Worm (Caenorhabditis elegans) whole organism, L1 larva: ENCODE data around the gene his-35.

Source experiments
- C16A3.4 ChIP-seq: fragments of 150-350 bp; optimal IDR thresholded peaks from 2 replicates; lab custom pipeline; 2014; ENCODE audit warnings: missing biosample characterization, missing genetic modification characterization
- Y116A8C.19 ChIP-seq: sonication (generic microtip); optimal IDR thresholded peaks from 2 replicates; lab custom pipeline; 2016; ENCODE audit warnings: missing compliant biosample characterization, missing genetic modification characterization, borderline replicate concordance
- aly-2 ChIP-seq: fragments of 150-350 bp; optimal IDR thresholded peaks from 2 replicates; lab custom pipeline; 2014; ENCODE audit warnings: missing biosample characterization, missing genetic modification characterization
- ama-1 ChIP-seq: fragments of 150-350 bp; optimal IDR thresholded peaks from 2 replicates; lab custom pipeline; 2014
- blmp-1 ChIP-seq: fragments of 150-350 bp; optimal IDR thresholded peaks from 2 replicates; lab custom pipeline; 2014; ENCODE audit warnings: missing biosample characterization, missing genetic modification characterization
- ceh-82 ChIP-seq, 3 experiments: fragments of 150-350 bp in 1 of 3; sonication (generic microtip) in 2 of 3; optimal IDR thresholded peaks; 2 replicates each; lab custom pipeline; 2014 to 2017; ENCODE audit warnings: missing biosample characterization in 3 of 3, missing genetic modification characterization in 3 of 3
- ceh-88 ChIP-seq: fragments of 200-800 bp; sonication (Bioruptor generic); IDR thresholded peaks from 2 replicates; pipeline ENCODE4 v1.3.6; 2022; ENCODE audit warnings: missing genetic modification characterization, missing compliant biosample characterization
- dpl-1 ChIP-seq, 3 experiments: fragments of 150-350 bp in 2 of 3; sonication (generic microtip) in 1 of 3; optimal IDR thresholded peaks; 2 replicates each; lab custom pipeline; 2014 to 2017; ENCODE audit warnings: missing biosample characterization in 3 of 3, missing genetic modification characterization in 3 of 3, missing genetic modification reagents in 3 of 3
- efl-1 ChIP-seq, 4 experiments: fragments of 150-350 bp; optimal IDR thresholded peaks in 3 of 4; peaks in 1 of 4; 1 replicate in 1 of 4; 2 replicates in 3 of 4; lab custom pipeline; 2014; ENCODE audit warnings: missing biosample characterization in 2 of 4, missing genetic modification characterization in 2 of 4, missing genetic modification reagents in 2 of 4
- egl-13 ChIP-seq: sonication (generic microtip); optimal IDR thresholded peaks from 2 replicates; lab custom pipeline; 2016; ENCODE audit warnings: missing genotype, missing genetic modification reagents, missing genetic modification characterization, missing compliant biosample characterization
- elt-2 ChIP-seq: sonication (generic microtip); optimal IDR thresholded peaks from 2 replicates; lab custom pipeline; 2016; ENCODE audit warnings: missing genetic modification characterization, mild to moderate bottlenecking, inconsistent platforms, missing compliant biosample characterization, missing genetic modification reagents
- elt-3 ChIP-seq, 6 experiments: fragments of 150-350 bp in 1 of 6; sonication (generic microtip); optimal IDR thresholded peaks; 2 replicates each; lab custom pipeline; 2017 to 2018; ENCODE audit warnings: missing biosample characterization in 6 of 6, missing genetic modification characterization in 6 of 6, inconsistent platforms in 1 of 6
- fkh-10 ChIP-seq: sonication (generic microtip); optimal IDR thresholded peaks from 2 replicates; lab custom pipeline; 2017; ENCODE audit warnings: missing biosample characterization, missing genetic modification reagents, missing genetic modification characterization
- fkh-8 ChIP-seq: sonication (generic microtip); optimal IDR thresholded peaks from 2 replicates; lab custom pipeline; 2016; ENCODE audit warnings: mild to moderate bottlenecking, missing genetic modification characterization, missing compliant biosample characterization
- fos-1 ChIP-seq: fragments of 150-350 bp; optimal IDR thresholded peaks from 2 replicates; lab custom pipeline; 2014; ENCODE audit warnings: missing biosample characterization, missing genetic modification characterization
- hlh-17 ChIP-seq: fragments of 200-800 bp; sonication (Bioruptor generic); optimal IDR thresholded peaks from 2 replicates; lab custom pipeline; 2018; ENCODE audit warnings: missing genetic modification characterization, mild to moderate bottlenecking, missing compliant biosample characterization, moderate library complexity, borderline replicate concordance
- hpl-2 ChIP-seq: fragments of 150-350 bp; optimal IDR thresholded peaks from 2 replicates; lab custom pipeline; 2014; ENCODE audit warnings: missing biosample characterization, missing genetic modification reagents, missing genetic modification characterization
- jun-1 ChIP-seq: fragments of 150-350 bp; optimal IDR thresholded peaks from 2 replicates; lab custom pipeline; 2014; ENCODE audit warnings: missing biosample characterization, missing genetic modification reagents, missing genetic modification characterization
- lin-14 ChIP-seq: fragments of 200-800 bp; sonication (Bioruptor generic); optimal IDR thresholded peaks from 2 replicates; lab custom pipeline; 2018; ENCODE audit warnings: mild to moderate bottlenecking, missing genetic modification characterization, moderate library complexity, missing compliant biosample characterization
- lin-35 ChIP-seq, 2 experiments: fragments of 150-350 bp; optimal IDR thresholded peaks; 2 replicates each; lab custom pipeline; 2014; ENCODE audit warnings: missing biosample characterization in 2 of 2, missing genetic modification characterization in 2 of 2, missing genetic modification reagents in 2 of 2
- lir-3 ChIP-seq: sonication (generic microtip); optimal IDR thresholded peaks from 2 replicates; lab custom pipeline; 2016; ENCODE audit warnings: mild to moderate bottlenecking, missing genetic modification characterization, moderate library complexity, missing compliant biosample characterization; ENCODE audit not compliant: poor library complexity
- lsy-2 ChIP-seq, 2 experiments: fragments of 150-350 bp; optimal IDR thresholded peaks; 2 replicates each; lab custom pipeline; 2014; ENCODE audit warnings: missing biosample characterization in 2 of 2, missing genetic modification characterization in 2 of 2
- mdl-1 ChIP-seq, 2 experiments: fragments of 150-350 bp; optimal IDR thresholded peaks; 2 replicates each; lab custom pipeline; 2014 to 2017; ENCODE audit warnings: missing biosample characterization in 2 of 2, missing genetic modification characterization in 2 of 2, inconsistent platforms in 1 of 2
- mef-2 ChIP-seq: fragments of 150-350 bp; optimal IDR thresholded peaks from 2 replicates; lab custom pipeline; 2014; ENCODE audit warnings: missing biosample characterization, missing genetic modification characterization
- mep-1 ChIP-seq: fragments of 150-350 bp; optimal IDR thresholded peaks from 2 replicates; lab custom pipeline; 2014; ENCODE audit warnings: missing biosample characterization, missing genetic modification characterization
- nhr-19 ChIP-seq: fragments of 200-800 bp; sonication (Bioruptor generic); conservative IDR thresholded peaks from 2 replicates; pipeline ENCODE4 v1.3.6; 2022; ENCODE audit warnings: missing genetic modification characterization, missing compliant biosample characterization
- nhr-47 ChIP-seq: sonication (generic microtip); optimal IDR thresholded peaks from 2 replicates; lab custom pipeline; 2016; ENCODE audit warnings: mild to moderate bottlenecking, missing genetic modification characterization, moderate library complexity, missing compliant biosample characterization
- nhr-76 ChIP-seq: sonication (generic microtip); optimal IDR thresholded peaks from 2 replicates; lab custom pipeline; 2017; ENCODE audit warnings: missing biosample characterization, missing genetic modification characterization
- nhr-77 ChIP-seq: fragments of 150-350 bp; optimal IDR thresholded peaks from 2 replicates; lab custom pipeline; 2014; ENCODE audit warnings: missing biosample characterization, missing genetic modification characterization
- nhr-84 ChIP-seq: sonication (generic microtip); optimal IDR thresholded peaks from 2 replicates; lab custom pipeline; 2017; ENCODE audit warnings: missing biosample characterization, missing genetic modification characterization
- nhr-85 ChIP-seq: sonication (generic microtip); peaks from one replicate; lab custom pipeline; 2016; ENCODE audit warnings: missing genetic modification characterization, inconsistent platforms, missing compliant biosample characterization
- nhr-90 ChIP-seq: sonication (generic microtip); optimal IDR thresholded peaks from 2 replicates; lab custom pipeline; 2016; ENCODE audit warnings: mild to moderate bottlenecking, missing genetic modification characterization, missing compliant biosample characterization; ENCODE audit not compliant: poor library complexity
- pax-3 ChIP-seq: fragments of 200-800 bp; sonication (Bioruptor generic); optimal IDR thresholded peaks from 2 replicates; lab custom pipeline; 2018; ENCODE audit warnings: mild to moderate bottlenecking, missing genetic modification characterization, moderate library complexity, missing compliant biosample characterization
- rnt-1 ChIP-seq: sonication (generic microtip); optimal IDR thresholded peaks from 2 replicates; lab custom pipeline; 2016; ENCODE audit warnings: mild to moderate bottlenecking, missing genetic modification characterization, moderate library complexity, missing compliant biosample characterization
- snpc-4 ChIP-seq: fragments of 150-350 bp; optimal IDR thresholded peaks from 2 replicates; lab custom pipeline; 2014; ENCODE audit warnings: missing biosample characterization, missing genetic modification characterization
- sup-37 ChIP-seq: fragments of 200-800 bp; sonication (Bioruptor generic); optimal IDR thresholded peaks from 2 replicates; lab custom pipeline; 2018; ENCODE audit warnings: mild to moderate bottlenecking, missing genetic modification characterization, missing compliant biosample characterization
- swsn-7 ChIP-seq: sonication (generic microtip); optimal IDR thresholded peaks from 2 replicates; lab custom pipeline; 2016; ENCODE audit warnings: missing genetic modification characterization, missing compliant biosample characterization
- tlp-1 ChIP-seq: fragments of 150-350 bp; optimal IDR thresholded peaks from 2 replicates; lab custom pipeline; 2014; ENCODE audit warnings: missing biosample characterization, missing genetic modification characterization
- unc-130 ChIP-seq: fragments of 150-350 bp; optimal IDR thresholded peaks from 2 replicates; lab custom pipeline; 2017; ENCODE audit warnings: missing biosample characterization, missing genetic modification characterization, inconsistent platforms
- unc-30 ChIP-seq: sonication (generic microtip); optimal IDR thresholded peaks from 2 replicates; lab custom pipeline; 2017; ENCODE audit warnings: missing biosample characterization, missing genetic modification characterization
- vab-15 ChIP-seq: sonication (generic microtip); optimal IDR thresholded peaks from 2 replicates; lab custom pipeline; 2017; ENCODE audit warnings: missing genotype, mild to moderate bottlenecking, missing genetic modification characterization, missing compliant biosample characterization
- xbp-1 ChIP-seq: sonication (generic microtip); optimal IDR thresholded peaks from 2 replicates; lab custom pipeline; 2016; ENCODE audit warnings: missing genetic modification characterization, missing compliant biosample characterization
- zag-1 ChIP-seq: fragments of 150-350 bp; optimal IDR thresholded peaks from 2 replicates; lab custom pipeline; 2014; ENCODE audit warnings: missing biosample characterization, missing genetic modification characterization
- zip-4 ChIP-seq: fragments of 200-800 bp; sonication (Bioruptor generic); optimal IDR thresholded peaks from 2 replicates; lab custom pipeline; 2018; ENCODE audit warnings: mild to moderate bottlenecking, missing genetic modification characterization, moderate library complexity, missing compliant biosample characterization
- ztf-11 ChIP-seq, 2 experiments: sonication (generic microtip); optimal IDR thresholded peaks; 2 replicates each; lab custom pipeline; 2016 to 2017; ENCODE audit warnings: missing genetic modification characterization in 2 of 2, missing biosample characterization in 1 of 2, missing compliant biosample characterization in 1 of 2

The his-35 gene

ce11 chrV:9524099-9524498 is 21.0 kb downstream of the his-35 start, which contains the start of gene C50F4.9:
Gene C50F4.9, minus strand, starts transcription at chrV:9524199.
- no peak for TF ChIP-seq xbp-1
- TF ChIP-seq, all 84 proteins: peak for 0

- no peak for TF ChIP-seq fkh-10 (GFP tag; lab: Kevin White, UChicago)
- no peak for TF ChIP-seq zip-4 (GFP tag; lab: Kevin White, UChicago)
- no peak for TF ChIP-seq sup-37
- TF ChIP-seq nhr-84 (tag; lab: Kevin White, UChicago) = no peak
- no peak for TF ChIP-seq ama-1 (lab: Kevin White, UChicago)
- TF ChIP-seq efl-1 (optimal IDR thresholded peaks at IDR 0.05; lab: Kevin White, UChicago) = no peak
- TF ChIP-seq efl-1 (GFP tag; optimal IDR thresholded peaks at IDR 0.05 in 1 of 2; lab: Kevin White, UChicago) = peak in 1 of 2 experiments; percentile 52
- no peak for TF ChIP-seq zag-1 (tag; lab: Kevin White, UChicago)
- no peak for TF ChIP-seq swsn-7 (tag; lab: Kevin White, UChicago)
Observed at ce11 chrV:9521697-9522096, 23.4 kb downstream of the his-35 start.

- no peak for TF ChIP-seq pax-3
- TF ChIP-seq dpl-1 (GFP tag; optimal IDR thresholded peaks at IDR 0.05; lab: Kevin White, UChicago) = no peak
- no peak for TF ChIP-seq lin-35 (GFP tag; optimal IDR thresholded peaks at IDR 0.05; lab: Kevin White, UChicago)
- no peak for TF ChIP-seq nhr-19 (GFP tag; lab: Robert Waterston, UW)
- TF ChIP-seq elt-3 (tag; optimal IDR thresholded peaks at IDR 0.05; lab: Kevin White, UChicago) = peak in 1 of 6 experiments; percentile 49
- no peak for TF ChIP-seq hlh-17 (GFP tag; lab: Kevin White, UChicago)
- no peak for TF ChIP-seq unc-30 (tag; lab: Kevin White, UChicago)
- no peak for TF ChIP-seq mef-2 (tag; lab: Kevin White, UChicago)
- peak; percentile 89 for TF ChIP-seq blmp-1 (tag; lab: Kevin White, UChicago)
- TF ChIP-seq fkh-8 (tag; lab: Kevin White, UChicago) = no peak
- no peak for TF ChIP-seq lsy-2 (tag; optimal IDR thresholded peaks at IDR 0.05; lab: Kevin White, UChicago)
- no peak for TF ChIP-seq mep-1
- TF ChIP-seq elt-2 = no peak
- TF ChIP-seq swsn-7 (tag; lab: Kevin White, UChicago) = no peak
- TF ChIP-seq tlp-1 (tag; lab: Kevin White, UChicago) = no peak
- TF ChIP-seq jun-1 (tag; lab: Kevin White, UChicago) = no peak
- TF ChIP-seq Y116A8C.19 (tag; lab: Kevin White, UChicago) = no peak
- no peak for TF ChIP-seq lir-3 (tag; lab: Kevin White, UChicago)
- no peak for TF ChIP-seq mdl-1 (tag; optimal IDR thresholded peaks at IDR 0.05; lab: Kevin White, UChicago)
- TF ChIP-seq C16A3.4 (tag; lab: Kevin White, UChicago) = no peak
- peak; percentile 67 for TF ChIP-seq nhr-85
- TF ChIP-seq nhr-76 (tag; lab: Kevin White, UChicago) = no peak
- TF ChIP-seq rnt-1 (tag; lab: Kevin White, UChicago) = no peak
- no peak for TF ChIP-seq sup-37
- no peak for TF ChIP-seq aly-2 (tag; lab: Kevin White, UChicago)
- peak; percentile 2 for TF ChIP-seq lin-14 (GFP tag; lab: Kevin White, UChicago)
- TF ChIP-seq egl-13 (tag; lab: Kevin White, UChicago) = no peak
- TF ChIP-seq ztf-11 (tag; optimal IDR thresholded peaks at IDR 0.05; lab: Kevin White, UChicago) = no peak
- no peak for TF ChIP-seq fkh-10 (GFP tag; lab: Kevin White, UChicago)
Observed at ce11 chrV:9518832-9519231, 26.3 kb downstream of the his-35 start, which contains the start of gene C50F4.8. Gene C50F4.8, minus strand, starts transcription at chrV:9518859.

DNA sequence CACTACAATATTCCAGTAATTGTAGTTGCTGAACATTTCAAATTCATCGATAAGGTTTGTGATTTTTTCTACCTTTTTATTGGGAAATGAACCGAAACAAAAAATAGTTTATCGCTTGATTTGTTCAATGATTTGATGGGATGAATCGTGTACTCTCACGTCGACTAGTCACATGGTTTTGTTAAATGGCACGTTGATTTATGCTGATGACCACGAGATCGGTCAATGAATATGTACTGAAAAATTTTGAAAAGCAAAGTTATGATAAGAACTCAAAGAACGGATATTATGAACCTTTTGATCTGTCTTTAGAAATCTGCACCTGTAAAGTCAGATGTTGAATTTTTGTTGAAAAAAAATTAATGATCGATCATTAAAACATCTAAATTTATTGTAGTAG is 28.8 kb downstream of the his-35 start:
- TF ChIP-seq vab-15 (tag; lab: Kevin White, UChicago) (peak; percentile 23), mep-1 (peak; percentile 56), nhr-90 (tag; lab: Kevin White, UChicago) (peak; percentile 87), xbp-1 (peak; percentile 32), nhr-47 (tag; lab: Kevin White, UChicago) (peak; percentile 69), hpl-2 (peak; percentile 77), lin-14 (GFP tag; lab: Kevin White, UChicago) (peak; percentile 85), elt-2 (peak; percentile 78), efl-1 (optimal IDR thresholded peaks at IDR 0.05; lab: Kevin White, UChicago) (peak in 1 of 2 experiments; percentile 21), efl-1 (GFP tag; optimal IDR thresholded peaks at IDR 0.05 in 1 of 2; lab: Kevin White, UChicago) (peak in 1 of 2 experiments; percentile 90), fos-1 (tag; lab: Kevin White, UChicago) (no peak), unc-130 (peak; percentile 93), blmp-1 (tag; lab: Kevin White, UChicago) (peak; percentile 85), lsy-2 (tag; optimal IDR thresholded peaks at IDR 0.05; lab: Kevin White, UChicago) (peak; percentile 15 to 60), snpc-4 (tag; lab: Kevin White, UChicago) (no peak), nhr-77 (no peak), hlh-17 (GFP tag; lab: Kevin White, UChicago) (no peak), ceh-88 (GFP tag; lab: Robert Waterston, UW) (0 out of 2 replicates have a peak, but pooled peaks have one; percentile 35), ceh-82 (tag; optimal IDR thresholded peaks at IDR 0.05; lab: Kevin White, UChicago) (no peak)
